Worm (Caenorhabditis elegans): ENCODE measurements around the gene ubc-7.

- no peak for TF ChIP-seq pha-4 (tag; optimal IDR thresholded peaks at IDR 0.05)
- no peak for TF ChIP-seq dpl-1 (GFP tag; optimal IDR thresholded peaks at IDR 0.05)
- no peak for TF ChIP-seq ekl-4 (GFP tag; IDR thresholded peaks at IDR 0.05)
- no peak for TF ChIP-seq lag-1 (GFP tag; IDR thresholded peaks at IDR 0.05)
- no peak for TF ChIP-seq F55B11.4 (tag; optimal IDR thresholded peaks at IDR 0.05; ENCODE audit: borderline replicate concordance, insufficient read depth)
- TF ChIP-seq F22D6.2 (tag; optimal IDR thresholded peaks at IDR 0.05): no peak
- TF ChIP-seq F57A8.1 (GFP tag; optimal IDR thresholded peaks at IDR 0.05): no peak
- no peak for TF ChIP-seq ama-1 (optimal IDR thresholded peaks at IDR 0.05)
- TF ChIP-seq ama-1 (GFP tag; optimal IDR thresholded peaks at IDR 0.05): no peak
- no peak for TF ChIP-seq zfh-2 (GFP tag; conservative IDR thresholded peaks at IDR 0.05)
- TF ChIP-seq aptf-2 (GFP tag; conservative IDR thresholded peaks at IDR 0.05): no peak
- TF ChIP-seq aptf-3 (GFP tag; IDR thresholded peaks at IDR 0.05): no peak
- TF ChIP-seq lin-26 (GFP tag; IDR thresholded peaks at IDR 0.05): no peak
- no peak for TF ChIP-seq D2030.7 (GFP tag; IDR thresholded peaks at IDR 0.05)
- TF ChIP-seq him-1 (tag; optimal IDR thresholded peaks at IDR 0.05): no peak
Observed at ce11 chrIII:9608650-9609049, 22.3 kb downstream of the ubc-7 start, which contains the start of gene clec-161.
